Worm (Caenorhabditis elegans) whole organism, L1 larva: ENCODE results near the gene cpr-3.

ENCODE experiments used
- egl-27 ChIP-seq, 2 experiments: fragments of 150-350 bp in 1 of 2; sonication (generic microtip); optimal IDR thresholded peaks; 3 replicates each; lab custom pipeline; 2017 to 2018; ENCODE audit warnings: missing biosample characterization in 2 of 2, missing genetic modification characterization in 2 of 2, missing genetic modification reagents in 2 of 2
- elt-2 ChIP-seq: sonication (generic microtip); optimal IDR thresholded peaks from 2 replicates; lab custom pipeline; 2016; ENCODE audit warnings: missing genetic modification characterization, mild to moderate bottlenecking, inconsistent platforms, missing compliant biosample characterization, missing genetic modification reagents
- fos-1 ChIP-seq: fragments of 150-350 bp; optimal IDR thresholded peaks from 2 replicates; lab custom pipeline; 2014; ENCODE audit warnings: missing biosample characterization, missing genetic modification characterization
- jun-1 ChIP-seq: fragments of 150-350 bp; optimal IDR thresholded peaks from 2 replicates; lab custom pipeline; 2014; ENCODE audit warnings: missing biosample characterization, missing genetic modification reagents, missing genetic modification characterization
- mdl-1 ChIP-seq, 2 experiments: fragments of 150-350 bp; optimal IDR thresholded peaks; 2 replicates each; lab custom pipeline; 2014 to 2017; ENCODE audit warnings: missing biosample characterization in 2 of 2, missing genetic modification characterization in 2 of 2, inconsistent platforms in 1 of 2
- rnt-1 ChIP-seq: sonication (generic microtip); optimal IDR thresholded peaks from 2 replicates; lab custom pipeline; 2016; ENCODE audit warnings: mild to moderate bottlenecking, missing genetic modification characterization, moderate library complexity, missing compliant biosample characterization
- xbp-1 ChIP-seq: sonication (generic microtip); optimal IDR thresholded peaks from 2 replicates; lab custom pipeline; 2016; ENCODE audit warnings: missing genetic modification characterization, missing compliant biosample characterization
- zag-1 ChIP-seq: fragments of 150-350 bp; optimal IDR thresholded peaks from 2 replicates; lab custom pipeline; 2014; ENCODE audit warnings: missing biosample characterization, missing genetic modification characterization

DNA sequence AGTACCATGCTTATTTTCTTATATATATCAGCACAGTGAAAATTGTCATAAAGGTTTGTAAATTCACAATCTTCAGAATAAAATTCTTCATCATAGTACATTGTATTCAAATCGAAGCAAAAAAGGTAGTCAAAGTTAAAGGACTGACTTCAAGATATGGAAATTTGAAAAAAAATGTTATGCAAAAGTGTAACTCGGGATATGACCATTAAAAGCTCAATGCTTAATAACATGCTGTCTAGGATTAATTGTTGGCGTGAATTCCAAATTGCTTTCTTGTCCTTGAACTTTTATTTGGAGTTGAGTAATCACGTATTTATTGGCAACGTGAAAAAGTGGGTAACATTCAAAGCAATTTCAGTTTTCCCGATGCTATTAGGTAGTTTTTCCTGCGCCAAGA is 23.7 kb downstream of the cpr-3 start, which contains the start of gene srw-16:
- TF ChIP-seq zag-1 (tag; lab: Kevin White, UChicago) (no peak), fos-1 (no peak), xbp-1 (no peak), jun-1 (tag; lab: Kevin White, UChicago) (no peak), mdl-1 (tag; optimal IDR thresholded peaks at IDR 0.05; lab: Kevin White, UChicago) (no peak), egl-27 (tag; optimal IDR thresholded peaks at IDR 0.05; lab: Kevin White, UChicago) (no peak), elt-2 (tag; lab: Kevin White, UChicago) (no peak), rnt-1 (tag; lab: Kevin White, UChicago) (no peak)
